Fruit fly (Drosophila melanogaster): ENCODE measurements around the gene CG4830.

dm6 chr3R:12219497-12219896 lies 9.3 kb upstream of the CG4830 start, which contains the start of gene Cog1:
- TF ChIP-seq Crg-1 (GFP tag; optimal IDR thresholded peaks at IDR 0.05) (no peak), CG11617 (GFP tag; optimal IDR thresholded peaks at IDR 0.05) (no peak), toe (GFP tag; optimal IDR thresholded peaks at IDR 0.05) (no peak), Mnt (GFP tag; optimal IDR thresholded peaks at IDR 0.05) (no peak), tj (GFP tag; optimal IDR thresholded peaks at IDR 0.05) (no peak), CG33017 (tag; optimal IDR thresholded peaks at IDR 0.05) (no peak), Hr96 (GFP tag; optimal IDR thresholded peaks at IDR 0.05) (no peak), CG7045 (GFP tag; optimal IDR thresholded peaks at IDR 0.05) (no peak), CG12768 (GFP tag; optimal IDR thresholded peaks at IDR 0.05) (no peak), cnc (optimal IDR thresholded peaks at IDR 0.05) (no peak), kay (GFP tag; ENCODE audit: borderline replicate concordance) (peak; percentile 71), CG1620 (GFP tag; optimal IDR thresholded peaks at IDR 0.05) (no peak), ovo (GFP tag; optimal IDR thresholded peaks at IDR 0.05) (no peak), pad (GFP tag; optimal IDR thresholded peaks at IDR 0.05) (no peak)
